Worm (Caenorhabditis elegans): ENCODE data around the gene cox-5A.

The cox-5A gene

ce11 chrIII:12904987-12905541 is at the start of gene cox-5A:
TSS of gene cox-5A (plus strand) at chrIII:12905491.
- TF ChIP-seq dao-5 (tag; optimal IDR thresholded peaks at IDR 0.05) (no peak), him-1 (tag; optimal IDR thresholded peaks at IDR 0.05) (peak; percentile 98), W03F9.2 (tag; optimal IDR thresholded peaks at IDR 0.05) (peak; percentile 99)

ce11 chrIII:12856628-12857027 is 48.7 kb upstream of the cox-5A start, which contains the start of gene Y37D8A.26:
TSS of gene Y37D8A.26 (minus strand) at chrIII:12856728.
- TF ChIP-seq dao-5 (tag; optimal IDR thresholded peaks at IDR 0.05) (no peak), W03F9.2 (tag; optimal IDR thresholded peaks at IDR 0.05) (no peak), him-1 (tag; optimal IDR thresholded peaks at IDR 0.05) (no peak)

ce11 chrIII:12860119-12860518 is 45.2 kb upstream of the cox-5A start:
- no peak for TF ChIP-seq dao-5 (tag; optimal IDR thresholded peaks at IDR 0.05)

ce11 chrIII:12864648-12865047 is 40.6 kb upstream of the cox-5A start, which contains the start of gene Y37D8A.8:
TSS of gene Y37D8A.8 (plus strand) at chrIII:12864948.
- TF ChIP-seq him-1 (tag; optimal IDR thresholded peaks at IDR 0.05) (no peak), dao-5 (tag; optimal IDR thresholded peaks at IDR 0.05) (no peak), W03F9.2 (tag; optimal IDR thresholded peaks at IDR 0.05) (no peak)

ce11 chrIII:12870060-12870696 is 35.1 kb upstream of the cox-5A start, which contains the start of gene Y37D8A.6:
TSS of gene Y37D8A.6 (minus strand) at chrIII:12870297.
- TF ChIP-seq him-1 (tag; optimal IDR thresholded peaks at IDR 0.05) (no peak), W03F9.2 (tag; optimal IDR thresholded peaks at IDR 0.05) (no peak), dao-5 (tag; optimal IDR thresholded peaks at IDR 0.05) (no peak)

- TF ChIP-seq W03F9.2 (tag; optimal IDR thresholded peaks at IDR 0.05) (peak; percentile 94), him-1 (tag; optimal IDR thresholded peaks at IDR 0.05) (peak; percentile 59), dao-5 (tag; optimal IDR thresholded peaks at IDR 0.05) (no peak)
Observed at ce11 chrIII:12874606-12875066, 30.7 kb upstream of the cox-5A start, which contains the start of the genes mrg-1 and spcs-2. TSS of gene mrg-1 (minus strand) at chrIII:12874656. TSS of gene spcs-2 (plus strand) at chrIII:12875031.

- TF ChIP-seq W03F9.2 (tag; optimal IDR thresholded peaks at IDR 0.05): no peak
- TF ChIP-seq dao-5 (tag; optimal IDR thresholded peaks at IDR 0.05): no peak
- TF ChIP-seq him-1 (tag; optimal IDR thresholded peaks at IDR 0.05): no peak
Observed at ce11 chrIII:12875653-12876052, 29.6 kb upstream of the cox-5A start.

ce11 chrIII:12877527-12878234 is 27.6 kb upstream of the cox-5A start, which contains the start of the genes cec-7 and enu-3.5:
TSS of gene cec-7 (minus strand) at chrIII:12877577.
TSS of gene enu-3.5 (plus strand) at chrIII:12878196.
- no peak for TF ChIP-seq him-1 (tag; optimal IDR thresholded peaks at IDR 0.05)
- no peak for TF ChIP-seq dao-5 (tag; optimal IDR thresholded peaks at IDR 0.05)
- no peak for TF ChIP-seq W03F9.2 (tag; optimal IDR thresholded peaks at IDR 0.05)

ce11 chrIII:12880704-12881103 is 24.6 kb upstream of the cox-5A start:
- TF ChIP-seq dao-5 (tag; optimal IDR thresholded peaks at IDR 0.05): no peak
- TF ChIP-seq W03F9.2 (tag; optimal IDR thresholded peaks at IDR 0.05): no peak
- TF ChIP-seq him-1 (tag; optimal IDR thresholded peaks at IDR 0.05): no peak

ce11 chrIII:12885153-12885552 is 20.1 kb upstream of the cox-5A start:
- TF ChIP-seq him-1 (tag; optimal IDR thresholded peaks at IDR 0.05): no peak
- no peak for TF ChIP-seq dao-5 (tag; optimal IDR thresholded peaks at IDR 0.05)
- no peak for TF ChIP-seq W03F9.2 (tag; optimal IDR thresholded peaks at IDR 0.05)

ce11 chrIII:12891580-12891979 is 13.7 kb upstream of the cox-5A start, which contains the start of the genes Y37D8A.29 and unc-71:
TSS of gene Y37D8A.29 (minus strand) at chrIII:12891680.
TSS of gene unc-71 (minus strand) at chrIII:12891738.
- TF ChIP-seq him-1 (tag; optimal IDR thresholded peaks at IDR 0.05): no peak
- TF ChIP-seq W03F9.2 (tag; optimal IDR thresholded peaks at IDR 0.05): no peak
- TF ChIP-seq dao-5 (tag; optimal IDR thresholded peaks at IDR 0.05): no peak

ce11 chrIII:12892767-12893166 is 12.5 kb upstream of the cox-5A start:
- TF ChIP-seq him-1 (tag; optimal IDR thresholded peaks at IDR 0.05) (no peak), W03F9.2 (tag; optimal IDR thresholded peaks at IDR 0.05) (no peak), dao-5 (tag; optimal IDR thresholded peaks at IDR 0.05) (no peak)

- TF ChIP-seq him-1 (tag; optimal IDR thresholded peaks at IDR 0.05) (no peak), W03F9.2 (tag; optimal IDR thresholded peaks at IDR 0.05) (no peak), dao-5 (tag; optimal IDR thresholded peaks at IDR 0.05) (no peak)
Observed at ce11 chrIII:12894207-12894606, 11.1 kb upstream of the cox-5A start.

- TF ChIP-seq W03F9.2 (tag; optimal IDR thresholded peaks at IDR 0.05): no peak
- no peak for TF ChIP-seq him-1 (tag; optimal IDR thresholded peaks at IDR 0.05)
- no peak for TF ChIP-seq dao-5 (tag; optimal IDR thresholded peaks at IDR 0.05)
Observed at ce11 chrIII:12904052-12904451, 1.2 kb upstream of the cox-5A start.

Measured in whole organism, L4/young adult.